Fruit fly (Drosophila melanogaster) whole organism, adult: ENCODE measurements around the gene CG44037.

ENCODE experiments used
- CG11617 ChIP-seq: fragments of 200-800 bp; sonication (Bioruptor generic); optimal IDR thresholded peaks from 2 replicates; lab custom pipeline; 2017; ENCODE audit warnings: mild to moderate bottlenecking, missing biosample characterization, missing genetic modification reagents, missing genetic modification characterization
- CG12768 ChIP-seq: fragments of 200-800 bp; sonication (Bioruptor generic); optimal IDR thresholded peaks from 2 replicates; lab custom pipeline; 2017; ENCODE audit warnings: missing biosample characterization, missing genetic modification characterization, mild to moderate bottlenecking, moderate library complexity, missing genetic modification reagents
- CG14711 ChIP-seq: fragments of 200-800 bp; sonication (Bioruptor generic); optimal IDR thresholded peaks from 2 replicates; lab custom pipeline; 2018; ENCODE audit warnings: missing biosample characterization, mild to moderate bottlenecking, missing genetic modification characterization, moderate library complexity
- CG33017 ChIP-seq: fragments of 200-800 bp; sonication (Bioruptor generic); optimal IDR thresholded peaks from 2 replicates; lab custom pipeline; 2018; ENCODE audit warnings: missing biosample characterization, mild to moderate bottlenecking, missing genetic modification characterization, moderate library complexity
- CG5204 ChIP-seq: fragments of 200-800 bp; sonication (Bioruptor generic); optimal IDR thresholded peaks from 2 replicates; lab custom pipeline; 2016; ENCODE audit warnings: missing biosample characterization, missing genetic modification characterization
- CG7101 ChIP-seq: fragments of 200-800 bp; sonication (Bioruptor generic); optimal IDR thresholded peaks from 2 replicates; lab custom pipeline; 2018; ENCODE audit warnings: missing biosample characterization, mild to moderate bottlenecking, missing genetic modification characterization, moderate library complexity
- Clk ChIP-seq: fragments of 200-800 bp; sonication (Bioruptor generic); optimal IDR thresholded peaks from 2 replicates; lab custom pipeline; 2017; ENCODE audit warnings: missing biosample characterization, missing genetic modification characterization
- Crg-1 ChIP-seq: fragments of 200-800 bp; sonication (Bioruptor generic); optimal IDR thresholded peaks from 2 replicates; lab custom pipeline; 2016; ENCODE audit warnings: missing biosample characterization, missing genetic modification characterization
- Hr96 ChIP-seq: fragments of 200-800 bp; sonication (Bioruptor generic); optimal IDR thresholded peaks from 2 replicates; lab custom pipeline; 2016; ENCODE audit warnings: missing biosample characterization, missing genetic modification characterization
- Mnt ChIP-seq: fragments of 200-800 bp; sonication (Bioruptor generic); optimal IDR thresholded peaks from 2 replicates; lab custom pipeline; 2016; ENCODE audit warnings: missing biosample characterization, mild to moderate bottlenecking, missing genetic modification characterization
- bab1 ChIP-seq: fragments of 200-800 bp; sonication (Bioruptor generic); optimal IDR thresholded peaks from 3 replicates; lab custom pipeline; 2019; ENCODE audit warnings: missing biosample characterization, mild to moderate bottlenecking, missing genetic modification characterization, moderate library complexity
- cic ChIP-seq: fragments of 200-800 bp; sonication (Bioruptor generic); optimal IDR thresholded peaks from 2 replicates; lab custom pipeline; 2017; ENCODE audit warnings: missing biosample characterization, mild to moderate bottlenecking, missing genetic modification characterization, moderate library complexity
- kay ChIP-seq: fragments of 200-800 bp; sonication (Bioruptor generic); peaks from one replicate; lab custom pipeline; 2016; ENCODE audit warnings: missing biosample characterization, missing genetic modification characterization, borderline replicate concordance
- ovo ChIP-seq: fragments of 200-800 bp; sonication (Bioruptor generic); optimal IDR thresholded peaks from 2 replicates; lab custom pipeline; 2016; ENCODE audit warnings: missing biosample characterization, missing genetic modification characterization
- pad ChIP-seq: fragments of 200-800 bp; sonication (Bioruptor generic); optimal IDR thresholded peaks from 3 replicates; lab custom pipeline; 2017; ENCODE audit warnings: missing biosample characterization, missing genetic modification characterization, mild to moderate bottlenecking, moderate library complexity, missing genetic modification reagents
- tj ChIP-seq: fragments of 200-800 bp; sonication (Bioruptor generic); optimal IDR thresholded peaks from 3 replicates; lab custom pipeline; 2017; ENCODE audit warnings: missing biosample characterization, mild to moderate bottlenecking, missing genetic modification characterization, moderate library complexity
- toe ChIP-seq: fragments of 200-800 bp; sonication (Bioruptor generic); optimal IDR thresholded peaks from 2 replicates; lab custom pipeline; 2016; ENCODE audit warnings: missing biosample characterization, missing genetic modification characterization

The CG44037 gene

DNA sequence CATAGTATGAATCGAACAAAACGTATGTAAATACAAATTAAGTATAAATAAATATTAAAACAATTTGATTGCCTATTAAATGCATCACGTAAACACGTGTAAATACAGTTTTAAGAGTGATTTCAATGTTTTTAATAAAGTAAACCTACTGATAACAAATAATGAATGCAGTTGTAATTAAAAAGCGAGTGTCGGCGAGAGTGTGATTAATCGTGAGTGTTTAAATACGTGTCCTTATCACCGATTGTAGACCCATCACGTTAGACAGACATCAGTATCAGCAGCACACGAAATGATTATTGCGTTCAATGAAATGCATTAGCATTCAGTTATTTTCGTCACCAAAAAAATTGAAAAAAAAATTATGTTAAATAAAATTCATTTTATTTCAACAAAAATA, 44.4 kb downstream of the CG44037 start:
- TF ChIP-seq CG11617 (GFP tag; lab: Kevin White, UChicago): no peak
- TF ChIP-seq kay (GFP tag; lab: Kevin White, UChicago): peak; percentile 6
- TF ChIP-seq CG12768 (GFP tag; lab: Kevin White, UChicago): no peak
- no peak for TF ChIP-seq Clk (GFP tag; lab: Kevin White, UChicago)
- no peak for TF ChIP-seq ovo (GFP tag; lab: Kevin White, UChicago)
- TF ChIP-seq CG5204 (GFP tag; lab: Kevin White, UChicago): no peak
- TF ChIP-seq bab1 (GFP tag; lab: Kevin White, UChicago): no peak
- peak; percentile 71 for TF ChIP-seq cic

DNA sequence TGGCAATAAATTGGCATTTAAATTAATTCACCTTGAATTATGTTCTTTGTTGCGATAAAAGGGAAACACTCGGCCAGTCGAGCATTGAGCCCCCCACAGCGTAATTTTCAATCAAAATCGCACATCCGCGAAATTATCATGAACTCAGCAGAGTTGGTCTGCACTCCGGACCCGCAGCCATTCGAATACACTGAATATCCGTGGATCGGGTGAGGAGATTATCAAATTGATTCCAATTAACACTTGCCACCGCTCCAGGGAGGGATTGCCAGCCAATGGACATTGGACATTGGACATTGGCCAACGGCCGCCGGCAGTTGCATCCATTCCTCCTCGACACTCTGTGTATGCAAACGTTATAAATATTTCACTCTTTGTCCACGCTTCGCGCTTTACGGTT, 49.0 kb downstream of the CG44037 start:
- TF ChIP-seq tj (no peak), pad (GFP tag; lab: Kevin White, UChicago) (no peak), cic (no peak), CG12768 (GFP tag; lab: Kevin White, UChicago) (no peak), Mnt (GFP tag; lab: Kevin White, UChicago) (no peak), CG14711 (tag; lab: Kevin White, UChicago) (no peak), CG33017 (no peak), CG5204 (GFP tag; lab: Kevin White, UChicago) (no peak), kay (GFP tag; lab: Kevin White, UChicago) (no peak), CG7101 (tag; lab: Kevin White, UChicago) (no peak), Crg-1 (GFP tag; lab: Kevin White, UChicago) (no peak), toe (GFP tag; lab: Kevin White, UChicago) (no peak)

DNA sequence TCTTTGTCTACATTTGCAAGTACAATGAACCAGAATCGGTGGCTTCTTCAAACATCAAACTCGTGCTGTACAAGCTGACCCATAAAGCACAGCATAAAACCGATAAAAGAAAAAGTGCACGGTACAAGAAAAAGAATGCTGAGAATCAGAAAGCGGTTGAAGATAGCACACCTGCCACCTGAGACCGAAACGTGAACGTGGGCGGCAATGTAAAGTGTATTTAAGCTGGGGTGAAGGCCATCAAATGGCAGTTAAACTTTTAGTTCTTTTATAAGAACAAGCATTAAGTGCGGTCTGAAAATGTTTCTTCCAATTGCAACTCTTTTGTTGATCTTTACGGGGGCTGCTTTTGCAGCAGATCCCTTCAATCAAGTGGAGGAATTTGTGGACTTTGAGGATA, 52.5 kb downstream of the CG44037 start, which contains the start of gene CG4066:
Gene CG4066 (plus strand): TSS at position 301 of the 400 bp plus-strand sequence.
- TF ChIP-seq Crg-1 (GFP tag; lab: Kevin White, UChicago) (no peak), Clk (GFP tag; lab: Kevin White, UChicago) (no peak), CG14711 (tag; lab: Kevin White, UChicago) (no peak), Hr96 (no peak), bab1 (GFP tag; lab: Kevin White, UChicago) (no peak), Mnt (GFP tag; lab: Kevin White, UChicago) (no peak)
